Fruit fly (Drosophila melanogaster): ENCODE results near the gene CG1907.

- TF ChIP-seq kay (GFP tag; ENCODE audit: borderline replicate concordance) (no peak), toe (GFP tag; optimal IDR thresholded peaks at IDR 0.05) (no peak), Hr96 (GFP tag; optimal IDR thresholded peaks at IDR 0.05) (no peak), ovo (GFP tag; optimal IDR thresholded peaks at IDR 0.05) (no peak), CG11617 (GFP tag; optimal IDR thresholded peaks at IDR 0.05) (no peak), CG7101 (tag; optimal IDR thresholded peaks at IDR 0.05) (no peak), CG14711 (tag; optimal IDR thresholded peaks at IDR 0.05) (no peak), CG7045 (GFP tag; optimal IDR thresholded peaks at IDR 0.05) (no peak), Clk (GFP tag; optimal IDR thresholded peaks at IDR 0.05) (no peak)
These were observed 18.1 kb upstream of the CG1907 start, which contains the start of gene CG7568 for dm6 chr3R:29600762-29601161.

All from whole organism, adult.